Fruit fly (Drosophila melanogaster) whole organism, embryonic: Measurements from ENCODE around the gene CG44174.

ENCODE experiments used
- Adf1 ChIP-seq: fragments of 200-800 bp; sonication (Bioruptor generic); IDR thresholded peaks from 2 replicates; pipeline ENCODE4 v1.3.6; 2022; ENCODE audit warnings: missing biosample characterization, missing genetic modification characterization
- CG10366 ChIP-seq: fragments of 200-800 bp; sonication (Bioruptor generic); IDR thresholded peaks from 2 replicates; pipeline ENCODE4 v1.3.6; 2022; ENCODE audit warnings: missing biosample characterization, missing genetic modification characterization
- CG11504 ChIP-seq: fragments of 200-800 bp; sonication (Bioruptor generic); optimal IDR thresholded peaks from 3 replicates; lab custom pipeline; 2019; ENCODE audit warnings: missing biosample characterization, mild to moderate bottlenecking, missing genetic modification characterization, moderate library complexity
- CG12391 ChIP-seq: fragments of 200-800 bp; sonication (Bioruptor generic); optimal IDR thresholded peaks from 3 replicates; lab custom pipeline; 2018; ENCODE audit warnings: missing biosample characterization, mild to moderate bottlenecking, missing genetic modification characterization, moderate library complexity
- CG15479 ChIP-seq: fragments of 200-800 bp; sonication (Bioruptor generic); optimal IDR thresholded peaks from 3 replicates; lab custom pipeline; 2019; ENCODE audit warnings: missing biosample characterization, mild to moderate bottlenecking, missing genetic modification characterization, moderate library complexity
- CG15601 ChIP-seq: fragments of 200-800 bp; sonication (Bioruptor generic); optimal IDR thresholded peaks from 3 replicates; lab custom pipeline; 2019; ENCODE audit warnings: missing biosample characterization, mild to moderate bottlenecking, missing genetic modification characterization, moderate library complexity
- CG15696 ChIP-seq: fragments of 200-800 bp; sonication (Bioruptor generic); optimal IDR thresholded peaks from 2 replicates; lab custom pipeline; 2019; ENCODE audit warnings: missing biosample characterization, mild to moderate bottlenecking, missing genetic modification characterization, moderate library complexity
- CG18599 ChIP-seq: fragments of 200-800 bp; sonication (Bioruptor generic); optimal IDR thresholded peaks from 3 replicates; lab custom pipeline; 2017; ENCODE audit warnings: missing biosample characterization, missing genetic modification characterization, mild to moderate bottlenecking, moderate library complexity, missing genetic modification reagents
- CG33557 ChIP-seq: fragments of 200-800 bp; sonication (Bioruptor generic); optimal IDR thresholded peaks from 2 replicates; lab custom pipeline; 2019; ENCODE audit warnings: missing biosample characterization, mild to moderate bottlenecking, missing genetic modification characterization, moderate library complexity
- CG7372 ChIP-seq: fragments of 200-800 bp; sonication (Bioruptor generic); IDR thresholded peaks from 2 replicates; pipeline ENCODE4 v1.3.6; 2022; ENCODE audit warnings: missing biosample characterization, missing genetic modification characterization
- CG7928 ChIP-seq: fragments of 200-800 bp; sonication (Bioruptor generic); optimal IDR thresholded peaks from 2 replicates; lab custom pipeline; 2017; ENCODE audit warnings: missing biosample characterization, mild to moderate bottlenecking, missing genetic modification characterization
- CG8944 ChIP-seq: fragments of 200-800 bp; sonication (Bioruptor generic); optimal IDR thresholded peaks from 3 replicates; lab custom pipeline; 2016; ENCODE audit warnings: missing biosample characterization, missing genetic modification characterization
- CG9932 ChIP-seq: fragments of 200-800 bp; sonication (Bioruptor generic); IDR thresholded peaks from 2 replicates; pipeline ENCODE4 v1.3.6; 2022; ENCODE audit warnings: missing biosample characterization, missing genetic modification characterization
- Chrac-16 ChIP-seq: fragments of 200-800 bp; sonication (Bioruptor generic); optimal IDR thresholded peaks from 3 replicates; lab custom pipeline; 2016; ENCODE audit warnings: missing biosample characterization, missing genetic modification characterization
- Drgx ChIP-seq: fragments of 200-800 bp; sonication (Bioruptor generic); IDR thresholded peaks from 2 replicates; pipeline ENCODE4 v1.3.6; 2022; ENCODE audit warnings: missing biosample characterization, missing genetic modification characterization
- Ets65A ChIP-seq: fragments of 200-800 bp; sonication (Bioruptor generic); peaks from one replicate; lab custom pipeline; 2016; ENCODE audit warnings: missing biosample characterization, missing genetic modification characterization
- H15 ChIP-seq: fragments of 200-800 bp; sonication (Bioruptor generic); IDR thresholded peaks from 3 replicates; pipeline ENCODE4 v1.3.6; 2022; ENCODE audit warnings: missing biosample characterization, missing genetic modification characterization
- NC2α ChIP-seq: fragments of 200-800 bp; sonication (Bioruptor generic); optimal IDR thresholded peaks from 2 replicates; lab custom pipeline; 2016; ENCODE audit warnings: missing biosample characterization, missing genetic modification characterization
- Oli ChIP-seq: fragments of 200-800 bp; sonication (Bioruptor generic); optimal IDR thresholded peaks from 2 replicates; lab custom pipeline; 2018; ENCODE audit warnings: missing biosample characterization, mild to moderate bottlenecking, missing genetic modification characterization, moderate library complexity
- Pdp1 ChIP-seq, 2 experiments: fragments of 200-800 bp; sonication (Bioruptor generic); optimal IDR thresholded peaks; 3 replicates each; lab custom pipeline; 2016; ENCODE audit warnings: missing biosample characterization in 2 of 2, missing genetic modification characterization in 2 of 2, mild to moderate bottlenecking in 1 of 2, moderate library complexity in 1 of 2
- Ptx1 ChIP-seq: fragments of 200-800 bp; sonication (Bioruptor generic); IDR thresholded peaks from 2 replicates; pipeline ENCODE4 v1.3.6; 2022; ENCODE audit warnings: missing biosample characterization, missing genetic modification characterization
- Rx ChIP-seq: fragments of 200-800 bp; sonication (Bioruptor generic); IDR thresholded peaks from 2 replicates; pipeline ENCODE4 v1.3.6; 2022; ENCODE audit warnings: missing biosample characterization, missing genetic modification characterization
- Six4 ChIP-seq: fragments of 200-800 bp; sonication (Bioruptor generic); optimal IDR thresholded peaks from 2 replicates; lab custom pipeline; 2016; ENCODE audit warnings: missing biosample characterization, missing genetic modification characterization
- Sox102F ChIP-seq: fragments of 200-800 bp; sonication (Bioruptor generic); optimal IDR thresholded peaks from 2 replicates; lab custom pipeline; 2018; ENCODE audit warnings: missing biosample characterization, mild to moderate bottlenecking, missing genetic modification characterization, moderate library complexity
- ac ChIP-seq: fragments of 200-800 bp; sonication (Bioruptor generic); optimal IDR thresholded peaks from 3 replicates; lab custom pipeline; 2017; ENCODE audit warnings: missing biosample characterization, mild to moderate bottlenecking, missing genetic modification characterization
- bsh ChIP-seq, 2 experiments: fragments of 200-800 bp; sonication (Bioruptor generic); optimal IDR thresholded peaks; 2 replicates each; lab custom pipeline; 2017 to 2018; ENCODE audit warnings: mild to moderate bottlenecking in 2 of 2, missing biosample characterization in 2 of 2, missing genetic modification characterization in 2 of 2, moderate library complexity in 1 of 2
- cad ChIP-seq: fragments of >200 bp; optimal IDR thresholded peaks from 2 replicates; lab custom pipeline; 2017; ENCODE audit warnings: missing biosample characterization, missing genetic modification characterization
- dmrt11E ChIP-seq: fragments of 200-800 bp; sonication (Bioruptor generic); optimal IDR thresholded peaks from 3 replicates; lab custom pipeline; 2018; ENCODE audit warnings: missing biosample characterization, mild to moderate bottlenecking, missing genetic modification characterization, moderate library complexity
- ewg ChIP-seq: fragments of 200-800 bp; sonication (Bioruptor generic); optimal IDR thresholded peaks from 3 replicates; lab custom pipeline; 2017; ENCODE audit warnings: mild to moderate bottlenecking, missing biosample characterization, missing genetic modification reagents, missing genetic modification characterization
- gem ChIP-seq: fragments of 200-800 bp; sonication (Bioruptor generic); optimal IDR thresholded peaks from 2 replicates; lab custom pipeline; 2019; ENCODE audit warnings: missing biosample characterization, mild to moderate bottlenecking, missing genetic modification characterization, moderate library complexity
- grn ChIP-seq: fragments of 200-800 bp; sonication (Bioruptor generic); optimal IDR thresholded peaks from 3 replicates; lab custom pipeline; 2017; ENCODE audit warnings: missing biosample characterization, missing genetic modification characterization
- hth ChIP-seq: fragments of >200 bp; optimal IDR thresholded peaks from 2 replicates; lab custom pipeline; 2017; ENCODE audit warnings: inconsistent platforms
- lilli ChIP-seq: fragments of 200-800 bp; sonication (Bioruptor generic); optimal IDR thresholded peaks from 3 replicates; lab custom pipeline; 2016; ENCODE audit warnings: missing biosample characterization, missing genetic modification characterization
- nom ChIP-seq: fragments of 200-800 bp; sonication (Bioruptor generic); optimal IDR thresholded peaks from 2 replicates; lab custom pipeline; 2017; ENCODE audit warnings: missing biosample characterization, missing genetic modification characterization, mild to moderate bottlenecking, moderate library complexity, missing genetic modification reagents
- row ChIP-seq: fragments of 200-800 bp; sonication (Bioruptor generic); IDR thresholded peaks from 3 replicates; pipeline ENCODE4 v1.3.6; 2022; ENCODE audit warnings: missing biosample characterization, missing genetic modification characterization
- scrt ChIP-seq: fragments of 200-800 bp; sonication (Bioruptor generic); optimal IDR thresholded peaks from 2 replicates; lab custom pipeline; 2018; ENCODE audit warnings: missing biosample characterization, mild to moderate bottlenecking, missing genetic modification characterization, moderate library complexity
- sens ChIP-seq: fragments of 200-800 bp; sonication (Bioruptor generic); peaks from one replicate; lab custom pipeline; 2016; ENCODE audit warnings: missing biosample characterization, missing genetic modification characterization
- sisA ChIP-seq: fragments of 200-800 bp; sonication (Bioruptor generic); IDR thresholded peaks from 2 replicates; pipeline ENCODE4 v1.3.6; 2022; ENCODE audit warnings: missing biosample characterization, missing genetic modification characterization
- slou ChIP-seq: fragments of 200-800 bp; sonication (Bioruptor generic); optimal IDR thresholded peaks from 3 replicates; lab custom pipeline; 2016; ENCODE audit warnings: missing biosample characterization, missing genetic modification characterization
- twi ChIP-seq: fragments of 200-800 bp; optimal IDR thresholded peaks from 2 replicates; lab custom pipeline; 2019; ENCODE audit warnings: missing biosample characterization, mild to moderate bottlenecking, missing genetic modification characterization, moderate library complexity
- zfh1 ChIP-seq: fragments of 200-800 bp; sonication (Bioruptor generic); IDR thresholded peaks from 3 replicates; pipeline ENCODE4 v1.3.6; 2022; ENCODE audit warnings: missing biosample characterization, missing genetic modification characterization

Gene CG44174

dm6 chr3R:19255255-19255654 lies 42.2 kb downstream of the CG44174 start:
- TF ChIP-seq CG10366: 0 out of 2 replicates have a peak, but pooled peaks have one; percentile 12
- TF ChIP-seq CG7928 (GFP tag; lab: Kevin White, UChicago): no peak
- 0 out of 2 replicates have a peak, but pooled peaks have one; percentile 10 for TF ChIP-seq Ptx1
- TF ChIP-seq bsh (GFP tag; optimal IDR thresholded peaks at IDR 0.05; lab: Kevin White, UChicago): peak; percentile 7 to 48
- peak; percentile 37; the same call in 2 of the 3 replicates for TF ChIP-seq zfh1 (GFP tag; lab: Robert Waterston, UW)
- no peak for TF ChIP-seq lilli (GFP tag; lab: Kevin White, UChicago)
- TF ChIP-seq CG18599: no peak
- peak; percentile 6 for TF ChIP-seq gem (tag; lab: Kevin White, UChicago)
- TF ChIP-seq H15: 0 out of 3 replicates have a peak, but pooled peaks have one; percentile 19
- TF ChIP-seq sisA (GFP tag; lab: Robert Waterston, UW): 0 out of 2 replicates have a peak, but pooled peaks have one; percentile 24
- 0 out of 2 replicates have a peak, but pooled peaks have one; percentile 5 for TF ChIP-seq CG9932 (GFP tag; lab: Robert Waterston, UW)
- no peak for TF ChIP-seq scrt (GFP tag; lab: Kevin White, UChicago)
- no peak for TF ChIP-seq CG8944 (GFP tag; lab: Kevin White, UChicago)
- peak; percentile 4 for TF ChIP-seq Sox102F (GFP tag; lab: Kevin White, UChicago)
- 0 out of 3 replicates have a peak, but pooled peaks have one; percentile 21 for TF ChIP-seq row (GFP tag; lab: Robert Waterston, UW)
- TF ChIP-seq Rx: no peak
- peak; percentile 3 for TF ChIP-seq nom
- TF ChIP-seq CG11504 (tag; lab: Kevin White, UChicago): peak; percentile 7
- TF ChIP-seq ewg (GFP tag; lab: Kevin White, UChicago): no peak
- peak; percentile 7 for TF ChIP-seq sens (GFP tag; lab: Kevin White, UChicago)
- peak; percentile 54; the same call in 1 of the 2 replicates for TF ChIP-seq Drgx (GFP tag; lab: Robert Waterston, UW)
- TF ChIP-seq Ets65A: peak; percentile 44

dm6 chr3R:19253975-19254374 lies 43.5 kb downstream of the CG44174 start:
- TF ChIP-seq nom (peak; percentile 45), NC2α (GFP tag; lab: Kevin White, UChicago) (no peak)

dm6 chr3R:19250063-19250462 lies 47.4 kb downstream of the CG44174 start:
- TF ChIP-seq slou (GFP tag; lab: Kevin White, UChicago): no peak
- no peak for TF ChIP-seq Six4
- TF ChIP-seq CG15696 (tag; lab: Kevin White, UChicago): peak; percentile 17
- TF ChIP-seq twi: peak; percentile 33
- peak; percentile 52 for TF ChIP-seq CG15601 (tag; lab: Kevin White, UChicago)
- no peak for TF ChIP-seq hth
- no peak for TF ChIP-seq Adf1 (GFP tag; lab: Robert Waterston, UW)
- TF ChIP-seq CG12391 (tag; lab: Kevin White, UChicago): no peak
- TF ChIP-seq ac (GFP tag; lab: Kevin White, UChicago): no peak
- TF ChIP-seq Chrac-16 (GFP tag; lab: Kevin White, UChicago): no peak
- peak; percentile 50 for TF ChIP-seq CG15479
- TF ChIP-seq Oli: no peak
- peak; percentile 18 for TF ChIP-seq CG33557 (GFP tag; lab: Kevin White, UChicago)
- peak; percentile 59 for TF ChIP-seq grn (GFP tag; lab: Kevin White, UChicago)
- peak in 1 of 2 experiments; percentile 82 for TF ChIP-seq Pdp1 (GFP tag; optimal IDR thresholded peaks at IDR 0.05; lab: Kevin White, UChicago)
- no peak for TF ChIP-seq CG7372 (GFP tag; lab: Robert Waterston, UW)
- TF ChIP-seq dmrt11E (tag; lab: Kevin White, UChicago): peak; percentile 14
- TF ChIP-seq cad (GFP tag; lab: Kevin White, UChicago): peak; percentile 5
